Fruit fly (Drosophila melanogaster) whole organism, embryonic: ENCODE data around the gene CG13258.

Experiments
- Aef1 ChIP-seq: fragments of 200-800 bp; sonication (Bioruptor generic); IDR thresholded peaks from 3 replicates; pipeline ENCODE4 v1.3.6; 2022; ENCODE audit warnings: missing biosample characterization, missing genetic modification characterization
- Asciz ChIP-seq: fragments of 200-800 bp; sonication (Bioruptor generic); optimal IDR thresholded peaks from 2 replicates; lab custom pipeline; 2017; ENCODE audit warnings: missing biosample characterization, mild to moderate bottlenecking, missing genetic modification characterization, missing genetic modification reagents
- CG10147 ChIP-seq: fragments of 200-800 bp; sonication (Bioruptor generic); optimal IDR thresholded peaks from 2 replicates; lab custom pipeline; 2019; ENCODE audit warnings: missing biosample characterization, mild to moderate bottlenecking, missing genetic modification characterization, moderate library complexity
- CG13123 ChIP-seq: fragments of 200-800 bp; sonication (Bioruptor generic); optimal IDR thresholded peaks from 2 replicates; lab custom pipeline; 2016; ENCODE audit warnings: missing biosample characterization, missing genetic modification characterization
- CG13424 ChIP-seq: fragments of 200-800 bp; sonication (Bioruptor generic); optimal IDR thresholded peaks from 2 replicates; lab custom pipeline; 2019; ENCODE audit warnings: missing biosample characterization, mild to moderate bottlenecking, missing genetic modification characterization, moderate library complexity
- CG17361 ChIP-seq: fragments of 200-800 bp; sonication (Bioruptor generic); IDR thresholded peaks from 3 replicates; pipeline ENCODE4 v1.3.6; 2022; ENCODE audit warnings: missing biosample characterization, missing genetic modification characterization
- CG31365 ChIP-seq: fragments of 200-800 bp; sonication (Bioruptor generic); optimal IDR thresholded peaks from 2 replicates; lab custom pipeline; 2018; ENCODE audit warnings: missing biosample characterization, mild to moderate bottlenecking, missing genetic modification characterization
- CG3163 ChIP-seq: fragments of 200-800 bp; sonication (Bioruptor generic); optimal IDR thresholded peaks from 3 replicates; lab custom pipeline; 2016; ENCODE audit warnings: missing biosample characterization, missing genetic modification characterization
- CG3847 ChIP-seq: fragments of 200-800 bp; sonication (Bioruptor generic); IDR thresholded peaks from 2 replicates; pipeline ENCODE4 v1.3.6; 2022; ENCODE audit warnings: missing biosample characterization, missing genetic modification characterization
- CG6854 ChIP-seq: fragments of 200-800 bp; sonication (Bioruptor generic); optimal IDR thresholded peaks from 3 replicates; lab custom pipeline; 2017; ENCODE audit warnings: missing biosample characterization, mild to moderate bottlenecking, missing genetic modification characterization
- CG9817 ChIP-seq: fragments of 200-800 bp; sonication (Bioruptor generic); optimal IDR thresholded peaks from 2 replicates; lab custom pipeline; 2018; ENCODE audit warnings: missing biosample characterization, mild to moderate bottlenecking, missing genetic modification characterization, moderate library complexity
- CHES-1-like ChIP-seq: fragments of 200-800 bp; sonication (Bioruptor generic); optimal IDR thresholded peaks from 2 replicates; lab custom pipeline; 2016; ENCODE audit warnings: missing biosample characterization, missing genetic modification characterization
- Dek ChIP-seq: fragments of 200-800 bp; sonication (Bioruptor generic); optimal IDR thresholded peaks from 3 replicates; lab custom pipeline; 2019; ENCODE audit warnings: missing biosample characterization, mild to moderate bottlenecking, missing genetic modification characterization, moderate library complexity
- Dip2 ChIP-seq: fragments of 200-800 bp; sonication (Bioruptor generic); IDR thresholded peaks from 2 replicates; pipeline ENCODE4 v1.3.6; 2022; ENCODE audit warnings: missing biosample characterization, missing genetic modification characterization
- Fer3 ChIP-seq: fragments of 200-800 bp; sonication (Bioruptor generic); optimal IDR thresholded peaks from 2 replicates; lab custom pipeline; 2018; ENCODE audit warnings: missing biosample characterization, mild to moderate bottlenecking, missing genetic modification characterization, moderate library complexity
- Hr51 ChIP-seq, 2 experiments: fragments of 200-800 bp; sonication (Bioruptor generic); optimal IDR thresholded peaks; 2 replicates in 1 of 2; 3 replicates in 1 of 2; lab custom pipeline; 2016 to 2018; ENCODE audit warnings: missing biosample characterization in 2 of 2, missing genetic modification characterization in 2 of 2, mild to moderate bottlenecking in 1 of 2, moderate library complexity in 1 of 2
- Hr78 ChIP-seq, 2 experiments: fragments of 200-800 bp in 1 of 2; fragments of >200 bp in 1 of 2; sonication (Bioruptor generic) in 1 of 2; optimal IDR thresholded peaks; 2 replicates each; lab custom pipeline; 2017 to 2019; ENCODE audit warnings: missing biosample characterization in 2 of 2, missing genetic modification characterization in 2 of 2, mild to moderate bottlenecking in 1 of 2, moderate library complexity in 1 of 2
- MTF-1 ChIP-seq: fragments of 200-800 bp; sonication (Bioruptor generic); optimal IDR thresholded peaks from 2 replicates; lab custom pipeline; 2018; ENCODE audit warnings: missing biosample characterization, mild to moderate bottlenecking, missing genetic modification characterization, borderline replicate concordance
- Side ChIP-seq: fragments of 200-800 bp; sonication (Bioruptor generic); optimal IDR thresholded peaks from 2 replicates; lab custom pipeline; 2016; ENCODE audit warnings: missing biosample characterization, missing genetic modification characterization
- Sox100B ChIP-seq: fragments of 200-800 bp; sonication (Bioruptor generic); optimal IDR thresholded peaks from 3 replicates; lab custom pipeline; 2018; ENCODE audit warnings: missing biosample characterization, mild to moderate bottlenecking, missing genetic modification characterization
- Sry-β ChIP-seq: fragments of 200-800 bp; sonication (Bioruptor generic); optimal IDR thresholded peaks from 2 replicates; lab custom pipeline; 2018; ENCODE audit warnings: missing biosample characterization, mild to moderate bottlenecking, missing genetic modification characterization, moderate library complexity
- Stat92E ChIP-seq, 3 experiments: fragments of >200 bp in 2 of 3; fragments of 200-800 bp in 1 of 3; sonication (Bioruptor generic) in 1 of 3; optimal IDR thresholded peaks; 2 replicates each; lab custom pipeline; 2017 to 2019; ENCODE audit warnings: missing biosample characterization in 3 of 3, missing genetic modification characterization in 3 of 3, mild to moderate bottlenecking in 1 of 3, moderate library complexity in 1 of 3
- amos ChIP-seq: fragments of 200-800 bp; sonication (Bioruptor generic); IDR thresholded peaks from 2 replicates; pipeline ENCODE4 v1.3.6; 2022; ENCODE audit warnings: missing biosample characterization, missing genetic modification characterization; ENCODE audit not compliant: partially characterized antibody
- ato ChIP-seq: fragments of 200-800 bp; sonication (Bioruptor generic); IDR thresholded peaks from 2 replicates; pipeline ENCODE4 v1.3.6; 2022; ENCODE audit warnings: missing biosample characterization, missing genetic modification characterization; ENCODE audit not compliant: partially characterized antibody
- bab2 ChIP-seq: fragments of 200-800 bp; sonication (Bioruptor generic); optimal IDR thresholded peaks from 2 replicates; lab custom pipeline; 2016; ENCODE audit warnings: missing biosample characterization, missing genetic modification characterization
- chif ChIP-seq, 2 experiments: fragments of 200-800 bp; sonication (Bioruptor generic); optimal IDR thresholded peaks; 3 replicates each; lab custom pipeline; 2016; ENCODE audit warnings: missing biosample characterization in 2 of 2, missing genetic modification characterization in 2 of 2
- chn ChIP-seq: fragments of 200-800 bp; sonication (Bioruptor generic); optimal IDR thresholded peaks from 2 replicates; lab custom pipeline; 2016; ENCODE audit warnings: missing biosample characterization, missing genetic modification characterization
- dmrt99B ChIP-seq: fragments of 200-800 bp; sonication (Bioruptor generic); optimal IDR thresholded peaks from 2 replicates; lab custom pipeline; 2018; ENCODE audit warnings: missing biosample characterization, mild to moderate bottlenecking, missing genetic modification characterization, moderate library complexity
- exex ChIP-seq: fragments of 200-800 bp; sonication (Bioruptor generic); optimal IDR thresholded peaks from 4 replicates; lab custom pipeline; 2018; ENCODE audit warnings: missing biosample characterization, mild to moderate bottlenecking, missing genetic modification characterization, moderate library complexity
- gem ChIP-seq: fragments of 200-800 bp; sonication (Bioruptor generic); optimal IDR thresholded peaks from 2 replicates; lab custom pipeline; 2019; ENCODE audit warnings: missing biosample characterization, mild to moderate bottlenecking, missing genetic modification characterization, moderate library complexity
- gfzf ChIP-seq: fragments of 200-800 bp; sonication (Bioruptor generic); optimal IDR thresholded peaks from 2 replicates; lab custom pipeline; 2016; ENCODE audit warnings: missing biosample characterization, mild to moderate bottlenecking, missing genetic modification characterization, moderate library complexity
- grau ChIP-seq: fragments of 200-800 bp; optimal IDR thresholded peaks from 3 replicates; lab custom pipeline; 2019; ENCODE audit warnings: missing biosample characterization, mild to moderate bottlenecking, missing genetic modification characterization, moderate library complexity
- jing ChIP-seq: fragments of 200-800 bp; sonication (Bioruptor generic); optimal IDR thresholded peaks from 2 replicates; lab custom pipeline; 2018; ENCODE audit warnings: missing biosample characterization, mild to moderate bottlenecking, missing genetic modification characterization
- klu ChIP-seq: fragments of 200-800 bp; sonication (Bioruptor generic); IDR thresholded peaks from 2 replicates; pipeline ENCODE4 v1.3.6; 2022; ENCODE audit warnings: missing biosample characterization, missing genetic modification characterization
- kni ChIP-seq: fragments of 200-800 bp; sonication (Bioruptor generic); optimal IDR thresholded peaks from 3 replicates; lab custom pipeline; 2017; ENCODE audit warnings: mild to moderate bottlenecking, missing biosample characterization, missing genetic modification reagents, missing genetic modification characterization
- sens ChIP-seq: fragments of 200-800 bp; sonication (Bioruptor generic); peaks from one replicate; lab custom pipeline; 2016; ENCODE audit warnings: missing biosample characterization, missing genetic modification characterization
- stwl ChIP-seq: fragments of 200-800 bp; sonication (Bioruptor generic); optimal IDR thresholded peaks from 3 replicates; lab custom pipeline; 2018; ENCODE audit warnings: missing biosample characterization, mild to moderate bottlenecking, missing genetic modification characterization, moderate library complexity
- tio ChIP-seq: fragments of 200-800 bp; sonication (Bioruptor generic); optimal IDR thresholded peaks from 2 replicates; lab custom pipeline; 2017; ENCODE audit warnings: missing biosample characterization, missing genetic modification characterization, inconsistent platforms
- tx ChIP-seq: fragments of 200-800 bp; sonication (Bioruptor generic); optimal IDR thresholded peaks from 2 replicates; lab custom pipeline; 2016; ENCODE audit warnings: missing biosample characterization, missing genetic modification characterization
- vvl ChIP-seq: fragments of 200-800 bp; sonication (Bioruptor generic); IDR thresholded peaks from 2 replicates; pipeline ENCODE4 v1.3.6; 2022; ENCODE audit warnings: missing biosample characterization, missing genetic modification characterization

CG13258 gene

DNA sequence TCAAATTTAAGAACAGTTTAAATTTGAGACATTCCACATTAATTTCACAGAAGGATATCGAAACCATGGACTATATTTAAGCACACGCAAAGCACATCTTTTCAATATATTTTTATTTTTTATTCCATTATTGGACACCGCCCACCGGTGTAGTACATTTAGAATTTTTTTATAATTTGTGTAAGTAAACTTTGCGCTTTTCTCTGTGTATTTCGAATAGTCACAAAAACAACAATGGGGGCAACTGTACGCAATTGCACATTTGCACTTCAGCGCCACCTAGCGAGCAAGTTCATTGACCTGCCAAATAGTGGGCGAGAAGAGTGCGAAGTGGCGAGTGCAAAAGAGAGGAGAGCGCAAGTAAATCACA, 17.0 kb downstream of the CG13258 start (continued):
- TF ChIP-seq CG13424 (peak; percentile 28), CHES-1-like (no peak), Dip2 (GFP tag; lab: Robert Waterston, UW) (no peak), Fer3 (tag; lab: Kevin White, UChicago) (peak; percentile 52), gfzf (GFP tag; lab: Kevin White, UChicago) (no peak), CG10147 (GFP tag; lab: Kevin White, UChicago) (peak; percentile 50), CG13123 (GFP tag; lab: Kevin White, UChicago) (no peak), CG3847 (GFP tag; lab: Robert Waterston, UW) (no peak; the same call in 1 of the 2 replicates), ato (no peak), MTF-1 (no peak), Stat92E (GFP tag; optimal IDR thresholded peaks at IDR 0.05; lab: Kevin White, UChicago) (no peak), CG9817 (tag; lab: Kevin White, UChicago) (peak; percentile 36), Hr51 (GFP tag; optimal IDR thresholded peaks at IDR 0.05; lab: Kevin White, UChicago) (peak in 1 of 2 experiments; percentile 70), grau (tag; lab: Kevin White, UChicago) (peak; percentile 64), chif (GFP tag; optimal IDR thresholded peaks at IDR 0.05; lab: Kevin White, UChicago) (peak in 1 of 2 experiments; percentile 1), tio (peak; percentile 0), Side (GFP tag; lab: Kevin White, UChicago) (no peak), vvl (GFP tag; lab: Robert Waterston, UW) (0 out of 2 replicates have a peak, but pooled peaks have one; percentile 46), sens (GFP tag; lab: Kevin White, UChicago) (peak; percentile 77), Dek (peak; percentile 4), stwl (tag; lab: Kevin White, UChicago) (no peak), amos (no peak), CG3163 (no peak), bab2 (GFP tag; lab: Kevin White, UChicago) (peak; percentile 16), kni (GFP tag; lab: Kevin White, UChicago) (no peak), exex (tag; lab: Kevin White, UChicago) (peak; percentile 4), tx (no peak), chn (GFP tag; lab: Kevin White, UChicago) (no peak), Sox100B (GFP tag; lab: Kevin White, UChicago) (peak; percentile 46), CG31365 (tag; lab: Kevin White, UChicago) (no peak), gem (tag; lab: Kevin White, UChicago) (peak; percentile 72), klu (GFP tag; lab: Robert Waterston, UW) (no peak), jing (GFP tag; lab: Kevin White, UChicago) (peak; percentile 33), CG17361 (GFP tag; lab: Robert Waterston, UW) (peak; percentile 56; the same call in 2 of the 3 replicates), CG6854 (GFP tag; lab: Kevin White, UChicago) (peak; percentile 45), dmrt99B (tag; lab: Kevin White, UChicago) (peak; percentile 66), Aef1 (no peak), Asciz (GFP tag; lab: Kevin White, UChicago) (peak; percentile 40), Sry-β (GFP tag; lab: Kevin White, UChicago) (no peak), Hr78 (GFP tag; optimal IDR thresholded peaks at IDR 0.05; lab: Kevin White, UChicago) (no peak)
